Worm (Caenorhabditis elegans) whole organism, mixed stage, embryonic: ENCODE measurements around the gene Y45F10D.16.

Experiments
- M03D4.4 ChIP-seq: sonication (generic microtip); optimal IDR thresholded peaks from 2 replicates; lab custom pipeline; 2017; ENCODE audit warnings: mild to moderate bottlenecking, missing genetic modification characterization, missing compliant biosample characterization
- blmp-1 ChIP-seq: fragments of 150-350 bp; optimal IDR thresholded peaks from 2 replicates; lab custom pipeline; 2014; ENCODE audit warnings: missing biosample characterization, missing genetic modification characterization
- ceh-39 ChIP-seq: fragments of 150-350 bp; optimal IDR thresholded peaks from 2 replicates; lab custom pipeline; 2014; ENCODE audit warnings: missing biosample characterization, missing genetic modification characterization
- ceh-43 ChIP-seq: fragments of 200-800 bp; sonication (Bioruptor generic); optimal IDR thresholded peaks from 2 replicates; lab custom pipeline; 2018; ENCODE audit warnings: mild to moderate bottlenecking, missing genetic modification characterization, moderate library complexity, missing compliant biosample characterization
- ceh-83 ChIP-seq: fragments of 200-800 bp; sonication (Bioruptor generic); optimal IDR thresholded peaks from 2 replicates; lab custom pipeline; 2018; ENCODE audit warnings: mild to moderate bottlenecking, missing genetic modification characterization, missing compliant biosample characterization
- ces-1 ChIP-seq: fragments of 150-350 bp; optimal IDR thresholded peaks from 2 replicates; lab custom pipeline; 2014; ENCODE audit warnings: missing biosample characterization, missing genetic modification reagents, missing genetic modification characterization
- cnd-1 ChIP-seq: fragments of 200-800 bp; sonication (Bioruptor generic); optimal IDR thresholded peaks from 2 replicates; lab custom pipeline; 2018; ENCODE audit warnings: mild to moderate bottlenecking, missing genetic modification characterization, missing compliant biosample characterization
- drap-1 ChIP-seq: fragments of 200-800 bp; sonication (Bioruptor generic); optimal IDR thresholded peaks from 3 replicates; lab custom pipeline; 2018; ENCODE audit warnings: mild to moderate bottlenecking, missing genetic modification characterization, missing compliant biosample characterization
- elt-1 ChIP-seq: sonication (generic microtip); optimal IDR thresholded peaks from 2 replicates; lab custom pipeline; 2017; ENCODE audit warnings: missing genetic modification characterization, mild to moderate bottlenecking, missing compliant biosample characterization, antibody characterized with exemption, moderate library complexity, borderline replicate concordance; ENCODE audit not compliant: insufficient read depth
- elt-3 ChIP-seq: fragments of 150-350 bp; optimal IDR thresholded peaks from 2 replicates; lab custom pipeline; 2014; ENCODE audit warnings: missing biosample characterization, missing genetic modification characterization
- ham-2 ChIP-seq: fragments of 200-800 bp; sonication (Bioruptor generic); optimal IDR thresholded peaks from 2 replicates; lab custom pipeline; 2018; ENCODE audit warnings: mild to moderate bottlenecking, missing genetic modification characterization, missing compliant biosample characterization
- lin-13 ChIP-seq: fragments of 150-350 bp; optimal IDR thresholded peaks from 2 replicates; lab custom pipeline; 2014; ENCODE audit warnings: missing biosample characterization, missing genetic modification characterization
- lin-32 ChIP-seq: fragments of 200-800 bp; sonication (Bioruptor generic); optimal IDR thresholded peaks from 2 replicates; lab custom pipeline; 2018; ENCODE audit warnings: mild to moderate bottlenecking, missing genetic modification characterization, missing compliant biosample characterization
- lsy-2 ChIP-seq: fragments of 150-350 bp; optimal IDR thresholded peaks from 2 replicates; lab custom pipeline; 2014; ENCODE audit warnings: missing biosample characterization, missing genetic modification characterization
- mab-5 ChIP-seq: fragments of 150-350 bp; optimal IDR thresholded peaks from 2 replicates; lab custom pipeline; 2014; ENCODE audit warnings: missing biosample characterization, missing genetic modification characterization
- mep-1 ChIP-seq: fragments of 150-350 bp; optimal IDR thresholded peaks from 2 replicates; lab custom pipeline; 2017; ENCODE audit warnings: missing biosample characterization, missing genetic modification reagents, missing genetic modification characterization, inconsistent platforms
- mls-2 ChIP-seq: sonication (generic microtip); optimal IDR thresholded peaks from 2 replicates; lab custom pipeline; 2016; ENCODE audit warnings: mild to moderate bottlenecking, missing genetic modification characterization, moderate library complexity, missing compliant biosample characterization
- nhr-12 ChIP-seq: fragments of 150-350 bp; optimal IDR thresholded peaks from 2 replicates; lab custom pipeline; 2014; ENCODE audit warnings: missing biosample characterization, missing genetic modification characterization
- nhr-2 ChIP-seq: fragments of 150-350 bp; optimal IDR thresholded peaks from 2 replicates; lab custom pipeline; 2014; ENCODE audit warnings: missing biosample characterization, missing genetic modification characterization
- nhr-237 ChIP-seq: fragments of 150-350 bp; optimal IDR thresholded peaks from 2 replicates; lab custom pipeline; 2014; ENCODE audit warnings: missing biosample characterization, missing genetic modification characterization
- nhr-28 ChIP-seq: fragments of 150-350 bp; optimal IDR thresholded peaks from 2 replicates; lab custom pipeline; 2014; ENCODE audit warnings: missing biosample characterization, missing genetic modification characterization
- nhr-76 ChIP-seq: sonication (generic microtip); optimal IDR thresholded peaks from 2 replicates; lab custom pipeline; 2017; ENCODE audit warnings: missing biosample characterization, missing genetic modification characterization
- pha-4 ChIP-seq: fragments of 150-350 bp; optimal IDR thresholded peaks from 2 replicates; lab custom pipeline; 2018; ENCODE audit warnings: missing biosample characterization, missing genetic modification reagents, missing genetic modification characterization
- sem-2 ChIP-seq: fragments of 200-800 bp; sonication (Bioruptor generic); optimal IDR thresholded peaks from 2 replicates; lab custom pipeline; 2018; ENCODE audit warnings: mild to moderate bottlenecking, missing genetic modification characterization, missing compliant biosample characterization
- snpc-4 ChIP-seq: fragments of 150-350 bp; optimal IDR thresholded peaks from 2 replicates; lab custom pipeline; 2014; ENCODE audit warnings: missing biosample characterization, missing genetic modification characterization
- sptf-1 ChIP-seq: sonication (generic microtip); optimal IDR thresholded peaks from 2 replicates; lab custom pipeline; 2017; ENCODE audit warnings: mild to moderate bottlenecking, missing genetic modification characterization, moderate library complexity, missing compliant biosample characterization
- tbx-8 ChIP-seq: fragments of 200-800 bp; sonication (Bioruptor generic); optimal IDR thresholded peaks from 2 replicates; lab custom pipeline; 2018; ENCODE audit warnings: mild to moderate bottlenecking, missing genetic modification characterization, moderate library complexity, missing compliant biosample characterization
- unc-120 ChIP-seq: sonication (generic microtip); optimal IDR thresholded peaks from 2 replicates; lab custom pipeline; 2017; ENCODE audit warnings: missing genetic modification characterization, missing compliant biosample characterization; ENCODE audit not compliant: poor library complexity, severe bottlenecking
- unc-39 ChIP-seq: fragments of 150-350 bp; optimal IDR thresholded peaks from 2 replicates; lab custom pipeline; 2014; ENCODE audit warnings: missing biosample characterization, missing genetic modification characterization
- unc-62 ChIP-seq: fragments of 150-350 bp; optimal IDR thresholded peaks from 2 replicates; lab custom pipeline; 2014; ENCODE audit warnings: missing biosample characterization, missing genetic modification reagents, missing genetic modification characterization
- zip-8 ChIP-seq: fragments of 150-350 bp; optimal IDR thresholded peaks from 2 replicates; lab custom pipeline; 2014; ENCODE audit warnings: missing biosample characterization, missing genetic modification characterization
- ztf-11 ChIP-seq: fragments of 150-350 bp; optimal IDR thresholded peaks from 2 replicates; lab custom pipeline; 2014; ENCODE audit warnings: missing biosample characterization, missing genetic modification characterization

The Y45F10D.16 gene

ce11 chrIV:13776115-13776514, at the start of gene Y45F10D.16:
Gene Y45F10D.16, plus strand, starts transcription at chrIV:13776415.
- TF ChIP-seq ces-1 (GFP tag; lab: Kevin White, UChicago) (no peak), unc-62 (GFP tag; lab: Kevin White, UChicago) (no peak), ceh-83 (no peak), mep-1 (tag; lab: Kevin White, UChicago) (no peak), cnd-1 (tag; lab: Kevin White, UChicago) (no peak), sem-2 (no peak), mab-5 (tag; lab: Kevin White, UChicago) (no peak), lsy-2 (tag; lab: Kevin White, UChicago) (no peak), nhr-12 (tag; lab: Kevin White, UChicago) (no peak), blmp-1 (tag; lab: Kevin White, UChicago) (no peak), snpc-4 (tag; lab: Kevin White, UChicago) (no peak), nhr-237 (tag; lab: Kevin White, UChicago) (no peak), sptf-1 (no peak), ceh-43 (GFP tag; lab: Kevin White, UChicago) (no peak), ztf-11 (tag; lab: Kevin White, UChicago) (no peak), zip-8 (tag; lab: Kevin White, UChicago) (no peak), unc-39 (tag; lab: Kevin White, UChicago) (no peak), nhr-2 (tag; lab: Kevin White, UChicago) (no peak)

- TF ChIP-seq elt-3 (tag; lab: Kevin White, UChicago) (no peak), nhr-12 (tag; lab: Kevin White, UChicago) (no peak), sptf-1 (no peak), unc-62 (GFP tag; lab: Kevin White, UChicago) (no peak), ham-2 (GFP tag; lab: Kevin White, UChicago) (no peak), elt-1 (tag; lab: Kevin White, UChicago) (no peak), ceh-83 (no peak), nhr-2 (tag; lab: Kevin White, UChicago) (no peak), ceh-39 (tag; lab: Kevin White, UChicago) (no peak), unc-39 (tag; lab: Kevin White, UChicago) (no peak)
- TF ChIP-seq, all 35 proteins: peak for 0
Measured at ce11 chrIV:13726630-13727029, 49.6 kb upstream of the Y45F10D.16 start, which contains the start of gene ent-4. Gene ent-4, plus strand, starts transcription at chrIV:13726930.

DNA sequence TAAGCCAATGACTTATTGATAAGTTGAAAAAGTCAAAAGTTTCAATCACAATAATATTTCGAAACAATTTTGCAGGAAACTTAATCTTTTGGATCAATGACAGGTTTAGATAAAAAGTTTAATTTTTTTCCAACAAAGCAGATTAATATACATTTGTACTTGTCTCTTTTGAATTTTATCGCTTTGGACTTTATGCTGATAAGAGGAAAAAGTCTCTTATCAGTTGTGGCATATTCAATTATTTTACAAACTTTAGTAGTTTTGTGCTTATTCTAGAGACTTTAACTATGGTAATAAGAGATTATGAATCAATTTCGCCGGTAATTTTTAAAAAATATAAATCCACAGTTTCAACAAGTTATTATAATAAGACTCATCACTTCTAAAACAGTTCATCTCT, 48.4 kb upstream of the Y45F10D.16 start:
- TF ChIP-seq elt-3 (tag; lab: Kevin White, UChicago) = no peak
- TF ChIP-seq nhr-12 (tag; lab: Kevin White, UChicago) = no peak
- no peak for TF ChIP-seq lin-32 (GFP tag; lab: Kevin White, UChicago)
- TF ChIP-seq drap-1 (GFP tag; lab: Kevin White, UChicago) = no peak
- no peak for TF ChIP-seq ceh-43 (GFP tag; lab: Kevin White, UChicago)
- no peak for TF ChIP-seq ces-1 (GFP tag; lab: Kevin White, UChicago)
- no peak for TF ChIP-seq cnd-1 (tag; lab: Kevin White, UChicago)
- TF ChIP-seq unc-39 (tag; lab: Kevin White, UChicago) = no peak
- TF ChIP-seq blmp-1 (tag; lab: Kevin White, UChicago) = no peak
- TF ChIP-seq nhr-28 (tag; lab: Kevin White, UChicago) = no peak

- TF ChIP-seq pha-4 = no peak
- TF ChIP-seq nhr-76 (tag; lab: Kevin White, UChicago) = no peak
- no peak for TF ChIP-seq lsy-2 (tag; lab: Kevin White, UChicago)
- TF ChIP-seq sem-2 = no peak
- no peak for TF ChIP-seq lin-13 (tag; lab: Kevin White, UChicago)
- no peak for TF ChIP-seq lin-32 (GFP tag; lab: Kevin White, UChicago)
- TF ChIP-seq mep-1 (tag; lab: Kevin White, UChicago) = no peak
- TF ChIP-seq sptf-1 = no peak
- TF ChIP-seq ceh-39 (tag; lab: Kevin White, UChicago) = no peak
- TF ChIP-seq M03D4.4 = no peak
- no peak for TF ChIP-seq ham-2 (GFP tag; lab: Kevin White, UChicago)
- TF ChIP-seq, all 35 proteins: peak for 0
Measured at ce11 chrIV:13742244-13742643, 34.0 kb upstream of the Y45F10D.16 start, which contains the start of gene C47A4.3. Gene C47A4.3, minus strand, starts transcription at chrIV:13742344.

ce11 chrIV:13745409-13745808, 30.8 kb upstream of the Y45F10D.16 start, which contains the start of gene C47A4.5:
Gene C47A4.5, plus strand, starts transcription at chrIV:13745709.
- TF ChIP-seq ceh-43 (GFP tag; lab: Kevin White, UChicago) (no peak), unc-62 (GFP tag; lab: Kevin White, UChicago) (no peak), zip-8 (tag; lab: Kevin White, UChicago) (no peak), ham-2 (GFP tag; lab: Kevin White, UChicago) (no peak), nhr-2 (tag; lab: Kevin White, UChicago) (no peak), mab-5 (tag; lab: Kevin White, UChicago) (no peak), lin-13 (tag; lab: Kevin White, UChicago) (no peak), pha-4 (no peak), cnd-1 (tag; lab: Kevin White, UChicago) (no peak), blmp-1 (tag; lab: Kevin White, UChicago) (no peak), unc-120 (tag; lab: Kevin White, UChicago) (no peak), ceh-39 (tag; lab: Kevin White, UChicago) (no peak), nhr-76 (tag; lab: Kevin White, UChicago) (no peak), sptf-1 (no peak), tbx-8 (GFP tag; lab: Kevin White, UChicago) (no peak), mls-2 (tag; lab: Kevin White, UChicago) (no peak), ceh-83 (no peak), nhr-237 (tag; lab: Kevin White, UChicago) (no peak)
